Fruit fly (Drosophila melanogaster) whole organism, embryonic: ENCODE measurements around the gene Wwox.

Experiments used
- CG10147 ChIP-seq: fragments of 200-800 bp; sonication (Bioruptor generic); optimal IDR thresholded peaks from 2 replicates; lab custom pipeline; 2019; ENCODE audit warnings: missing biosample characterization, mild to moderate bottlenecking, missing genetic modification characterization, moderate library complexity
- CG10959 ChIP-seq: fragments of 200-800 bp; sonication (Bioruptor generic); IDR thresholded peaks from 2 replicates; pipeline ENCODE4 v1.3.6; 2022; ENCODE audit warnings: missing biosample characterization, missing genetic modification characterization
- CG11093 ChIP-seq: fragments of 200-800 bp; sonication (Bioruptor generic); IDR thresholded peaks from 3 replicates; pipeline ENCODE4 v1.3.6; 2022; ENCODE audit warnings: missing biosample characterization, missing genetic modification characterization
- CG11247 ChIP-seq: fragments of 200-800 bp; sonication (Bioruptor generic); IDR thresholded peaks from 2 replicates; pipeline ENCODE4 v1.3.6; 2022; ENCODE audit warnings: missing biosample characterization, missing genetic modification characterization
- CG12155 ChIP-seq: fragments of 200-800 bp; sonication (Bioruptor generic); optimal IDR thresholded peaks from 3 replicates; lab custom pipeline; 2016; ENCODE audit warnings: missing biosample characterization, missing genetic modification characterization
- CG12659 ChIP-seq: fragments of 200-800 bp; sonication (Bioruptor generic); optimal IDR thresholded peaks from 3 replicates; lab custom pipeline; 2017; ENCODE audit warnings: mild to moderate bottlenecking, missing biosample characterization, missing genetic modification reagents, missing genetic modification characterization
- CG13296 ChIP-seq: fragments of 200-800 bp; sonication (Bioruptor generic); optimal IDR thresholded peaks from 3 replicates; lab custom pipeline; 2018; ENCODE audit warnings: missing biosample characterization, mild to moderate bottlenecking, missing genetic modification characterization
- CG13775 ChIP-seq: fragments of 200-800 bp; sonication (Bioruptor generic); optimal IDR thresholded peaks from 3 replicates; lab custom pipeline; 2017; ENCODE audit warnings: missing biosample characterization, mild to moderate bottlenecking, missing genetic modification characterization
- CG17612 ChIP-seq: fragments of 200-800 bp; sonication (Bioruptor generic); IDR thresholded peaks from 2 replicates; pipeline ENCODE4 v1.3.6; 2022; ENCODE audit warnings: missing biosample characterization, missing genetic modification characterization
- CG18764 ChIP-seq: fragments of 200-800 bp; sonication (Bioruptor generic); optimal IDR thresholded peaks from 3 replicates; lab custom pipeline; 2016; ENCODE audit warnings: missing biosample characterization, missing genetic modification characterization
- CG2120 ChIP-seq: fragments of 200-800 bp; sonication (Bioruptor generic); optimal IDR thresholded peaks from 3 replicates; lab custom pipeline; 2016; ENCODE audit warnings: missing biosample characterization, missing genetic modification characterization
- CG32767 ChIP-seq: fragments of 200-800 bp; sonication (Bioruptor generic); IDR thresholded peaks from 2 replicates; pipeline ENCODE4 v1.3.6; 2022; ENCODE audit warnings: missing biosample characterization, missing genetic modification characterization
- CG33213 ChIP-seq: fragments of 200-800 bp; sonication (Bioruptor generic); optimal IDR thresholded peaks from 3 replicates; lab custom pipeline; 2016; ENCODE audit warnings: missing biosample characterization, missing genetic modification characterization
- CG34376 ChIP-seq: fragments of 200-800 bp; sonication (Bioruptor generic); optimal IDR thresholded peaks from 2 replicates; lab custom pipeline; 2018; ENCODE audit warnings: missing biosample characterization, mild to moderate bottlenecking, missing genetic modification characterization
- CG4404 ChIP-seq: fragments of 200-800 bp; sonication (Bioruptor generic); IDR thresholded peaks from 2 replicates; pipeline ENCODE4 v1.3.6; 2022; ENCODE audit warnings: missing biosample characterization, missing genetic modification characterization
- CG4617 ChIP-seq: fragments of 200-800 bp; sonication (Bioruptor generic); optimal IDR thresholded peaks from 3 replicates; lab custom pipeline; 2016; ENCODE audit warnings: missing biosample characterization, missing genetic modification characterization, borderline replicate concordance
- CG5180 ChIP-seq: fragments of 200-800 bp; sonication (Bioruptor generic); optimal IDR thresholded peaks from 3 replicates; lab custom pipeline; 2017; ENCODE audit warnings: missing biosample characterization, missing genetic modification characterization, mild to moderate bottlenecking, moderate library complexity, missing genetic modification reagents
- CG5245 ChIP-seq: fragments of 200-800 bp; sonication (Bioruptor generic); optimal IDR thresholded peaks from 3 replicates; lab custom pipeline; 2016; ENCODE audit warnings: missing biosample characterization, missing genetic modification characterization
- CG7745 ChIP-seq: fragments of 200-800 bp; sonication (Bioruptor generic); optimal IDR thresholded peaks from 2 replicates; lab custom pipeline; 2018; ENCODE audit warnings: missing biosample characterization, mild to moderate bottlenecking, missing genetic modification characterization, moderate library complexity
- CG7786 ChIP-seq: fragments of 200-800 bp; sonication (Bioruptor generic); optimal IDR thresholded peaks from 2 replicates; lab custom pipeline; 2016; ENCODE audit warnings: missing biosample characterization, missing genetic modification characterization
- CG8281 ChIP-seq: fragments of 200-800 bp; sonication (Bioruptor generic); optimal IDR thresholded peaks from 2 replicates; lab custom pipeline; 2018; ENCODE audit warnings: missing biosample characterization, mild to moderate bottlenecking, missing genetic modification characterization, moderate library complexity
- CG9817 ChIP-seq: fragments of 200-800 bp; sonication (Bioruptor generic); optimal IDR thresholded peaks from 2 replicates; lab custom pipeline; 2018; ENCODE audit warnings: missing biosample characterization, mild to moderate bottlenecking, missing genetic modification characterization, moderate library complexity
- Deaf1 ChIP-seq: fragments of 200-800 bp; optimal IDR thresholded peaks from 3 replicates; lab custom pipeline; 2019; ENCODE audit warnings: missing biosample characterization, mild to moderate bottlenecking, missing genetic modification characterization, moderate library complexity
- MBD-R2 ChIP-seq: fragments of 200-800 bp; sonication (Bioruptor generic); IDR thresholded peaks from 2 replicates; pipeline ENCODE4 v1.3.6; 2022; ENCODE audit warnings: missing biosample characterization, missing genetic modification characterization
- TFAM ChIP-seq: fragments of 200-800 bp; sonication (Bioruptor generic); optimal IDR thresholded peaks from 2 replicates; lab custom pipeline; 2017; ENCODE audit warnings: missing biosample characterization, missing genetic modification characterization, inconsistent platforms
- Taf1 ChIP-seq: fragments of 200-800 bp; sonication (Bioruptor generic); IDR thresholded peaks from 2 replicates; pipeline ENCODE4 v1.3.6; 2022; ENCODE audit warnings: missing biosample characterization, missing genetic modification characterization
- YL-1 ChIP-seq: fragments of 200-800 bp; sonication (Bioruptor generic); optimal IDR thresholded peaks from 3 replicates; lab custom pipeline; 2017; ENCODE audit warnings: missing biosample characterization, mild to moderate bottlenecking, missing genetic modification characterization
- caup ChIP-seq: fragments of 200-800 bp; sonication (Bioruptor generic); optimal IDR thresholded peaks from 3 replicates; lab custom pipeline; 2017; ENCODE audit warnings: missing biosample characterization, mild to moderate bottlenecking, missing genetic modification characterization, moderate library complexity; ENCODE audit not compliant: severe bottlenecking
- croc ChIP-seq: fragments of 200-800 bp; sonication (Bioruptor generic); conservative IDR thresholded peaks from 3 replicates; pipeline ENCODE4 v1.3.6; 2022; ENCODE audit warnings: missing biosample characterization, missing genetic modification characterization
- dan ChIP-seq: fragments of 200-800 bp; sonication (Bioruptor generic); IDR thresholded peaks from 2 replicates; pipeline ENCODE4 v1.3.6; 2022; ENCODE audit warnings: missing biosample characterization, missing genetic modification characterization
- dm ChIP-seq: fragments of 200-800 bp; sonication (Bioruptor generic); optimal IDR thresholded peaks from 3 replicates; lab custom pipeline; 2016; ENCODE audit warnings: missing biosample characterization, missing genetic modification characterization
- dpn ChIP-seq, 2 experiments: fragments of 200-800 bp; sonication (Bioruptor generic); optimal IDR thresholded peaks; 3 replicates each; lab custom pipeline; 2016; ENCODE audit warnings: missing biosample characterization in 2 of 2, missing genetic modification characterization in 2 of 2
- exex ChIP-seq: fragments of 200-800 bp; sonication (Bioruptor generic); optimal IDR thresholded peaks from 4 replicates; lab custom pipeline; 2018; ENCODE audit warnings: missing biosample characterization, mild to moderate bottlenecking, missing genetic modification characterization, moderate library complexity
- fru ChIP-seq: fragments of >200 bp; optimal IDR thresholded peaks from 2 replicates; lab custom pipeline; 2017
- gsb-n ChIP-seq: fragments of 200-800 bp; sonication (Bioruptor generic); optimal IDR thresholded peaks from 3 replicates; lab custom pipeline; 2018; ENCODE audit warnings: missing biosample characterization, mild to moderate bottlenecking, missing genetic modification characterization
- ken ChIP-seq: fragments of 200-800 bp; sonication (Bioruptor generic); IDR thresholded peaks from 3 replicates; pipeline ENCODE4 v1.3.6; 2022; ENCODE audit warnings: missing biosample characterization, missing genetic modification characterization
- mirr ChIP-seq: fragments of 200-800 bp; sonication (Bioruptor generic); optimal IDR thresholded peaks from 3 replicates; lab custom pipeline; 2018; ENCODE audit warnings: missing biosample characterization, mild to moderate bottlenecking, missing genetic modification characterization
- nerfin-1 ChIP-seq: fragments of 200-800 bp; sonication (Bioruptor generic); optimal IDR thresholded peaks from 3 replicates; lab custom pipeline; 2019; ENCODE audit warnings: missing biosample characterization, mild to moderate bottlenecking, missing genetic modification characterization, moderate library complexity
- nmo ChIP-seq: fragments of 200-800 bp; sonication (Bioruptor generic); optimal IDR thresholded peaks from 2 replicates; lab custom pipeline; 2018; ENCODE audit warnings: missing biosample characterization, mild to moderate bottlenecking, missing genetic modification characterization, moderate library complexity
- nom ChIP-seq: fragments of 200-800 bp; sonication (Bioruptor generic); optimal IDR thresholded peaks from 2 replicates; lab custom pipeline; 2017; ENCODE audit warnings: missing biosample characterization, missing genetic modification characterization, mild to moderate bottlenecking, moderate library complexity, missing genetic modification reagents
- oc ChIP-seq: fragments of 200-800 bp; sonication (Bioruptor generic); optimal IDR thresholded peaks from 2 replicates; lab custom pipeline; 2018; ENCODE audit warnings: missing biosample characterization, mild to moderate bottlenecking, missing genetic modification characterization, moderate library complexity
- peb ChIP-seq: fragments of 200-800 bp; sonication (Bioruptor generic); IDR thresholded peaks from 2 replicates; pipeline ENCODE4 v1.3.6; 2022; ENCODE audit warnings: missing biosample characterization, missing genetic modification characterization
- repo ChIP-seq: fragments of 200-800 bp; sonication (Bioruptor generic); optimal IDR thresholded peaks from 2 replicates; lab custom pipeline; 2016; ENCODE audit warnings: missing biosample characterization, missing genetic modification characterization
- sens ChIP-seq: fragments of 200-800 bp; sonication (Bioruptor generic); peaks from one replicate; lab custom pipeline; 2016; ENCODE audit warnings: missing biosample characterization, missing genetic modification characterization
- seq ChIP-seq: fragments of 200-800 bp; sonication (Bioruptor generic); IDR thresholded peaks from 2 replicates; pipeline ENCODE4 v1.3.6; 2022; ENCODE audit warnings: missing biosample characterization, missing genetic modification characterization
- sim ChIP-seq: fragments of 200-800 bp; sonication (Bioruptor generic); IDR thresholded peaks from 2 replicates; pipeline ENCODE4 v1.3.6; 2022; ENCODE audit warnings: missing biosample characterization, missing genetic modification characterization
- slp2 ChIP-seq: fragments of 200-800 bp; sonication (Bioruptor generic); optimal IDR thresholded peaks from 2 replicates; lab custom pipeline; 2016; ENCODE audit warnings: missing biosample characterization, missing genetic modification characterization
- ssp ChIP-seq: fragments of 200-800 bp; sonication (Bioruptor generic); IDR thresholded peaks from 2 replicates; pipeline ENCODE4 v1.3.6; 2022; ENCODE audit warnings: missing biosample characterization, missing genetic modification characterization
- usp ChIP-seq: fragments of >200 bp; optimal IDR thresholded peaks from 2 replicates; lab custom pipeline; 2017; ENCODE audit warnings: missing biosample characterization, missing genetic modification characterization
- vnd ChIP-seq: fragments of 200-800 bp; sonication (Bioruptor generic); IDR thresholded peaks from 3 replicates; pipeline ENCODE4 v1.3.6; 2022; ENCODE audit warnings: missing biosample characterization, missing genetic modification characterization; ENCODE audit not compliant: partially characterized antibody
- vvl ChIP-seq: fragments of 200-800 bp; sonication (Bioruptor generic); IDR thresholded peaks from 2 replicates; pipeline ENCODE4 v1.3.6; 2022; ENCODE audit warnings: missing biosample characterization, missing genetic modification characterization
- zf30C ChIP-seq: fragments of 200-800 bp; sonication (Bioruptor generic); optimal IDR thresholded peaks from 3 replicates; lab custom pipeline; 2018; ENCODE audit warnings: missing biosample characterization, mild to moderate bottlenecking, missing genetic modification characterization

The Wwox gene

DNA sequence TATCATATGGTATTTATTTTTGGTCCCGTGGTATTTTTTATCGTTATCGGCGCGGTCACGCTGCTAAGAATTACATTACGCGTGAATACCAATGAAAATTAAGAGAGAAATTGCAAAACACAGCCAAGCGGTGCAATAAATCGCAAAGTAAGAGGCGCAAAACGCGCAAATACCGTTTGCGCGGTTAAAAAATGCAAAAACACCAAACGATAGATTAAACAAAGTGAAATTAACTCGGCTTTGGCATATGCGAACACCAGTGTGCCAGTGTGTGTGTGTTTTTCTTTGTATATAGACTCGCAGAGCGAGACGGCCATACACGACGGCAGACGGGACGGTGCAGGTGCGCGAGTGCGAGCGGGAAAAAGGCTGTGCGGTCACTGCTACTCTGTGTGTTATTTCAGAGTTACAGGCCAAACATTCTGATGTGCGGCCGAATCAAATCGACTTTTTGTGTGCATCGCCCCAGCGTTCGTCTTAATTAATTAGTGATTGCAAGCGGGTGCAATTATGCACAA is 26.7 kb upstream of the Wwox start, which contains the start of gene Cka (continued):
- no peak for TF ChIP-seq CG18764
- TF ChIP-seq CG12659 (GFP tag; lab: Kevin White, UChicago), result peak; percentile 51
- TF ChIP-seq Deaf1 (tag; lab: Kevin White, UChicago), result peak; percentile 23
- peak; percentile 13; the same call in 1 of the 2 replicates for TF ChIP-seq sim
- TF ChIP-seq CG7786 (GFP tag; lab: Kevin White, UChicago), result no peak
- TF ChIP-seq nerfin-1, result peak; percentile 80
- no peak for TF ChIP-seq CG5180 (GFP tag; lab: Kevin White, UChicago)
- no peak for TF ChIP-seq fru
- peak; percentile 38 for TF ChIP-seq nom (GFP tag; lab: Kevin White, UChicago)
- TF ChIP-seq CG10959, result no peak
- peak; percentile 50 for TF ChIP-seq vvl (GFP tag; lab: Robert Waterston, UW)
- no peak for TF ChIP-seq CG11247 (GFP tag; lab: Robert Waterston, UW)
- TF ChIP-seq sens (GFP tag; lab: Kevin White, UChicago), result peak; percentile 41
- TF ChIP-seq TFAM (GFP tag; lab: Kevin White, UChicago), result no peak
- TF ChIP-seq exex (tag; lab: Kevin White, UChicago), result no peak
- no peak for TF ChIP-seq usp
- no peak; the same call in 1 of the 2 replicates for TF ChIP-seq Taf1 (GFP tag; lab: Robert Waterston, UW)
- TF ChIP-seq dan (GFP tag; lab: Robert Waterston, UW), result no peak
- TF ChIP-seq CG4404 (GFP tag; lab: Robert Waterston, UW), result no peak
- TF ChIP-seq gsb-n (tag; lab: Kevin White, UChicago), result peak; percentile 52
- TF ChIP-seq CG7745, result peak; percentile 53
- no peak for TF ChIP-seq CG11093 (GFP tag; lab: Robert Waterston, UW)
- peak; percentile 20 for TF ChIP-seq CG34376 (GFP tag; lab: Kevin White, UChicago)
- TF ChIP-seq nmo (GFP tag; lab: Kevin White, UChicago), result peak; percentile 35
- TF ChIP-seq CG13296 (GFP tag; lab: Kevin White, UChicago), result peak; percentile 21
- TF ChIP-seq CG5245 (GFP tag; lab: Kevin White, UChicago), result no peak
- TF ChIP-seq peb (GFP tag; lab: Robert Waterston, UW), result no peak
- TF ChIP-seq CG8281 (tag; lab: Kevin White, UChicago), result no peak
- TF ChIP-seq ssp, result no peak
- TF ChIP-seq CG10147 (GFP tag; lab: Kevin White, UChicago), result peak; percentile 21
- no peak for TF ChIP-seq CG12155
- peak; percentile 4 for TF ChIP-seq dm (GFP tag; lab: Kevin White, UChicago)
- TF ChIP-seq zf30C (GFP tag; lab: Kevin White, UChicago), result peak; percentile 3
- TF ChIP-seq oc (tag; lab: Kevin White, UChicago), result no peak
- no peak for TF ChIP-seq caup (GFP tag; lab: Kevin White, UChicago)
- no peak for TF ChIP-seq slp2 (GFP tag; lab: Kevin White, UChicago)
- no peak for TF ChIP-seq croc (GFP tag; lab: Robert Waterston, UW)
- TF ChIP-seq CG2120 (GFP tag; lab: Kevin White, UChicago), result no peak
- no peak for TF ChIP-seq CG9817 (tag; lab: Kevin White, UChicago)
- TF ChIP-seq MBD-R2, result peak; percentile 54; the same call in 1 of the 2 replicates
- no peak for TF ChIP-seq ken
- no peak for TF ChIP-seq vnd
- TF ChIP-seq mirr (GFP tag; lab: Kevin White, UChicago), result peak; percentile 22
- no peak for TF ChIP-seq CG13775 (GFP tag; lab: Kevin White, UChicago)
- TF ChIP-seq repo (GFP tag; lab: Kevin White, UChicago), result no peak
- no peak for TF ChIP-seq seq
- peak; percentile 96 for TF ChIP-seq YL-1
- peak; percentile 77 for TF ChIP-seq CG32767
- peak; percentile 93 for TF ChIP-seq CG4617 (GFP tag; lab: Kevin White, UChicago)
- TF ChIP-seq dpn (GFP tag; optimal IDR thresholded peaks at IDR 0.05; lab: Kevin White, UChicago), result no peak
- TF ChIP-seq CG17612 (GFP tag; lab: Robert Waterston, UW), result no peak
- no peak for TF ChIP-seq CG33213
